Fruit fly (Drosophila melanogaster) whole organism, embryonic: Measurements from ENCODE around the gene Sulf1.

Source experiments
- Ada2b ChIP-seq: fragments of 200-800 bp; sonication (Bioruptor generic); IDR thresholded peaks from 2 replicates; pipeline ENCODE4 v1.3.6; 2022; ENCODE audit warnings: missing biosample characterization, missing genetic modification characterization
- Adf1 ChIP-seq: fragments of 200-800 bp; sonication (Bioruptor generic); IDR thresholded peaks from 2 replicates; pipeline ENCODE4 v1.3.6; 2022; ENCODE audit warnings: missing biosample characterization, missing genetic modification characterization
- Blimp-1 ChIP-seq: fragments of 200-800 bp; sonication (Bioruptor generic); optimal IDR thresholded peaks from 3 replicates; lab custom pipeline; 2018; ENCODE audit warnings: missing biosample characterization, missing genetic modification characterization, mild to moderate bottlenecking, moderate library complexity, missing genetic modification reagents
- CG10543 ChIP-seq: fragments of 200-800 bp; sonication (Bioruptor generic); optimal IDR thresholded peaks from 3 replicates; lab custom pipeline; 2017; ENCODE audit warnings: missing biosample characterization, mild to moderate bottlenecking, missing genetic modification characterization, moderate library complexity
- CG11093 ChIP-seq: fragments of 200-800 bp; sonication (Bioruptor generic); IDR thresholded peaks from 3 replicates; pipeline ENCODE4 v1.3.6; 2022; ENCODE audit warnings: missing biosample characterization, missing genetic modification characterization
- CG11695 ChIP-seq: fragments of 200-800 bp; sonication (Bioruptor generic); IDR thresholded peaks from 3 replicates; pipeline ENCODE4 v1.3.6; 2022; ENCODE audit warnings: missing biosample characterization, missing genetic modification characterization
- CG11696 ChIP-seq: fragments of 200-800 bp; sonication (Bioruptor generic); IDR thresholded peaks from 2 replicates; pipeline ENCODE4 v1.3.6; 2022; ENCODE audit warnings: missing biosample characterization, missing genetic modification characterization
- CG12299 ChIP-seq: fragments of 200-800 bp; sonication (Bioruptor generic); optimal IDR thresholded peaks from 2 replicates; lab custom pipeline; 2018; ENCODE audit warnings: missing biosample characterization, mild to moderate bottlenecking, missing genetic modification characterization
- CG13624 ChIP-seq: fragments of 200-800 bp; sonication (Bioruptor generic); optimal IDR thresholded peaks from 2 replicates; lab custom pipeline; 2016; ENCODE audit warnings: missing biosample characterization, missing genetic modification characterization
- CG15011 ChIP-seq: fragments of 200-800 bp; sonication (Bioruptor generic); optimal IDR thresholded peaks from 3 replicates; lab custom pipeline; 2018; ENCODE audit warnings: missing biosample characterization, mild to moderate bottlenecking, missing genetic modification characterization
- CG18599 ChIP-seq: fragments of 200-800 bp; sonication (Bioruptor generic); optimal IDR thresholded peaks from 3 replicates; lab custom pipeline; 2017; ENCODE audit warnings: missing biosample characterization, missing genetic modification characterization, mild to moderate bottlenecking, moderate library complexity, missing genetic modification reagents
- CG18619 ChIP-seq: fragments of 200-800 bp; sonication (Bioruptor generic); optimal IDR thresholded peaks from 3 replicates; lab custom pipeline; 2017; ENCODE audit warnings: missing biosample characterization, mild to moderate bottlenecking, missing genetic modification characterization
- CG30020 ChIP-seq: fragments of 200-800 bp; optimal IDR thresholded peaks from 2 replicates; lab custom pipeline; 2019; ENCODE audit warnings: missing biosample characterization, mild to moderate bottlenecking, missing genetic modification characterization, moderate library complexity
- CG4820 ChIP-seq: fragments of 200-800 bp; sonication (Bioruptor generic); optimal IDR thresholded peaks from 3 replicates; lab custom pipeline; 2016; ENCODE audit warnings: missing biosample characterization, missing genetic modification characterization
- CG4854 ChIP-seq: fragments of 200-800 bp; sonication (Bioruptor generic); optimal IDR thresholded peaks from 2 replicates; lab custom pipeline; 2016; ENCODE audit warnings: missing biosample characterization, missing genetic modification characterization, inconsistent platforms
- CG6272 ChIP-seq: fragments of 200-800 bp; sonication (Bioruptor generic); IDR thresholded peaks from 2 replicates; pipeline ENCODE4 v1.3.6; 2022; ENCODE audit warnings: missing biosample characterization, missing genetic modification characterization
- CG7839 ChIP-seq: fragments of 200-800 bp; sonication (Bioruptor generic); optimal IDR thresholded peaks from 3 replicates; lab custom pipeline; 2018; ENCODE audit warnings: missing biosample characterization, mild to moderate bottlenecking, missing genetic modification characterization, moderate library complexity
- CG9437 ChIP-seq: fragments of 200-800 bp; sonication (Bioruptor generic); optimal IDR thresholded peaks from 2 replicates; lab custom pipeline; 2018; ENCODE audit warnings: missing biosample characterization, mild to moderate bottlenecking, missing genetic modification characterization
- CG9817 ChIP-seq: fragments of 200-800 bp; sonication (Bioruptor generic); optimal IDR thresholded peaks from 2 replicates; lab custom pipeline; 2018; ENCODE audit warnings: missing biosample characterization, mild to moderate bottlenecking, missing genetic modification characterization, moderate library complexity
- CrebB ChIP-seq: fragments of 200-800 bp; sonication (Bioruptor generic); optimal IDR thresholded peaks from 3 replicates; lab custom pipeline; 2018; ENCODE audit warnings: missing biosample characterization, mild to moderate bottlenecking, missing genetic modification characterization
- Dbx ChIP-seq: fragments of 200-800 bp; sonication (Bioruptor generic); IDR thresholded peaks from 3 replicates; pipeline ENCODE4 v1.3.6; 2022; ENCODE audit warnings: missing biosample characterization, missing genetic modification characterization
- Elba2 ChIP-seq: fragments of 200-800 bp; sonication (Bioruptor generic); optimal IDR thresholded peaks from 3 replicates; lab custom pipeline; 2016; ENCODE audit warnings: missing biosample characterization, missing genetic modification characterization
- Ets65A ChIP-seq: fragments of 200-800 bp; sonication (Bioruptor generic); peaks from one replicate; lab custom pipeline; 2016; ENCODE audit warnings: missing biosample characterization, missing genetic modification characterization
- Fer1 ChIP-seq: fragments of 200-800 bp; sonication (Bioruptor generic); optimal IDR thresholded peaks from 2 replicates; lab custom pipeline; 2017; ENCODE audit warnings: missing biosample characterization, mild to moderate bottlenecking, missing genetic modification characterization
- Hand ChIP-seq: fragments of 200-800 bp; sonication (Bioruptor generic); optimal IDR thresholded peaks from 2 replicates; lab custom pipeline; 2017; ENCODE audit warnings: mild to moderate bottlenecking, missing biosample characterization, missing genetic modification reagents, missing genetic modification characterization
- Med ChIP-seq: fragments of 200-800 bp; sonication (Bioruptor generic); peaks from one replicate; lab custom pipeline; 2016; ENCODE audit warnings: missing biosample characterization, missing genetic modification characterization, mild to moderate bottlenecking, inconsistent platforms, moderate library complexity
- Meics ChIP-seq: fragments of 200-800 bp; sonication (Bioruptor generic); optimal IDR thresholded peaks from 2 replicates; lab custom pipeline; 2017; ENCODE audit warnings: missing biosample characterization, mild to moderate bottlenecking, missing genetic modification characterization
- NFAT ChIP-seq: fragments of 200-800 bp; sonication (Bioruptor generic); IDR thresholded peaks from 2 replicates; pipeline ENCODE4 v1.3.6; 2022; ENCODE audit warnings: missing biosample characterization, missing genetic modification characterization
- Rx ChIP-seq: fragments of 200-800 bp; sonication (Bioruptor generic); IDR thresholded peaks from 2 replicates; pipeline ENCODE4 v1.3.6; 2022; ENCODE audit warnings: missing biosample characterization, missing genetic modification characterization
- Taf1 ChIP-seq: fragments of 200-800 bp; sonication (Bioruptor generic); IDR thresholded peaks from 2 replicates; pipeline ENCODE4 v1.3.6; 2022; ENCODE audit warnings: missing biosample characterization, missing genetic modification characterization
- abd-A ChIP-seq: fragments of 200-800 bp; sonication (Bioruptor generic); optimal IDR thresholded peaks from 3 replicates; lab custom pipeline; 2019; ENCODE audit warnings: missing biosample characterization, mild to moderate bottlenecking, missing genetic modification characterization, moderate library complexity
- ash1 ChIP-seq: fragments of 200-800 bp; sonication (Bioruptor generic); optimal IDR thresholded peaks from 2 replicates; lab custom pipeline; 2018; ENCODE audit warnings: missing biosample characterization, mild to moderate bottlenecking, missing genetic modification characterization
- bbx ChIP-seq: fragments of 200-800 bp; sonication (Bioruptor generic); IDR thresholded peaks from 2 replicates; pipeline ENCODE4 v1.3.6; 2022; ENCODE audit warnings: missing biosample characterization, missing genetic modification characterization; ENCODE audit not compliant: partially characterized antibody
- bigmax ChIP-seq: fragments of 200-800 bp; sonication (Bioruptor generic); optimal IDR thresholded peaks from 2 replicates; lab custom pipeline; 2018; ENCODE audit warnings: missing biosample characterization, mild to moderate bottlenecking, missing genetic modification characterization
- crol ChIP-seq: fragments of 200-800 bp; sonication (Bioruptor generic); IDR thresholded peaks from 2 replicates; pipeline ENCODE4 v1.3.6; 2022; ENCODE audit warnings: missing biosample characterization, missing genetic modification characterization
- da ChIP-seq: fragments of 200-800 bp; sonication (Bioruptor generic); optimal IDR thresholded peaks from 2 replicates; lab custom pipeline; 2016; ENCODE audit warnings: missing biosample characterization, missing genetic modification characterization
- danr ChIP-seq: fragments of 200-800 bp; sonication (Bioruptor generic); IDR thresholded peaks from 2 replicates; pipeline ENCODE4 v1.3.6; 2022; ENCODE audit warnings: missing biosample characterization, missing genetic modification characterization
- gt ChIP-seq: fragments of 200-800 bp; sonication (Bioruptor generic); IDR thresholded peaks from 2 replicates; pipeline ENCODE4 v1.3.6; 2022; ENCODE audit warnings: missing biosample characterization, missing genetic modification characterization
- ind ChIP-seq: fragments of 200-800 bp; sonication (Bioruptor generic); optimal IDR thresholded peaks from 3 replicates; lab custom pipeline; 2016; ENCODE audit warnings: missing biosample characterization, missing genetic modification characterization
- jing ChIP-seq: fragments of 200-800 bp; sonication (Bioruptor generic); optimal IDR thresholded peaks from 2 replicates; lab custom pipeline; 2018; ENCODE audit warnings: missing biosample characterization, mild to moderate bottlenecking, missing genetic modification characterization
- lov ChIP-seq, 2 experiments: fragments of 200-800 bp in 1 of 2; fragments of >200 bp in 1 of 2; sonication (Bioruptor generic) in 1 of 2; IDR thresholded peaks in 1 of 2; optimal IDR thresholded peaks in 1 of 2; 2 replicates in 1 of 2; 3 replicates in 1 of 2; pipeline versions ENCODE4 v1.3.6 to Lab custom; 2017 to 2022; ENCODE audit warnings: missing biosample characterization in 1 of 2, missing genetic modification characterization in 1 of 2
- odd ChIP-seq: fragments of 200-800 bp; sonication (Bioruptor generic); optimal IDR thresholded peaks from 2 replicates; lab custom pipeline; 2017; ENCODE audit warnings: missing biosample characterization, mild to moderate bottlenecking, missing genetic modification characterization
- onecut ChIP-seq: fragments of 200-800 bp; sonication (Bioruptor generic); IDR thresholded peaks from 2 replicates; pipeline ENCODE4 v1.3.6; 2022; ENCODE audit warnings: missing biosample characterization, missing genetic modification characterization
- psq ChIP-seq: fragments of 200-800 bp; sonication (Bioruptor generic); optimal IDR thresholded peaks from 2 replicates; lab custom pipeline; 2017; ENCODE audit warnings: missing biosample characterization, missing genetic modification characterization
- repo ChIP-seq: fragments of 200-800 bp; sonication (Bioruptor generic); optimal IDR thresholded peaks from 2 replicates; lab custom pipeline; 2016; ENCODE audit warnings: missing biosample characterization, missing genetic modification characterization
- sna ChIP-seq: fragments of 200-800 bp; sonication (Bioruptor generic); IDR thresholded peaks from 2 replicates; pipeline ENCODE4 v1.3.6; 2022; ENCODE audit warnings: missing biosample characterization, missing genetic modification characterization; ENCODE audit not compliant: partially characterized antibody
- sqz ChIP-seq: fragments of 200-800 bp; sonication (Bioruptor generic); optimal IDR thresholded peaks from 3 replicates; lab custom pipeline; 2018; ENCODE audit warnings: missing biosample characterization, mild to moderate bottlenecking, missing genetic modification characterization
- tup ChIP-seq: fragments of 200-800 bp; sonication (Bioruptor generic); optimal IDR thresholded peaks from 2 replicates; lab custom pipeline; 2016; ENCODE audit warnings: missing biosample characterization, mild to moderate bottlenecking, missing genetic modification characterization, moderate library complexity
- unpg ChIP-seq: fragments of 200-800 bp; sonication (Bioruptor generic); optimal IDR thresholded peaks from 3 replicates; lab custom pipeline; 2018; ENCODE audit warnings: missing biosample characterization, mild to moderate bottlenecking, missing genetic modification characterization, moderate library complexity
- wor ChIP-seq: fragments of 200-800 bp; sonication (Bioruptor generic); IDR thresholded peaks from 2 replicates; pipeline ENCODE4 v1.3.6; 2022; ENCODE audit warnings: missing biosample characterization, missing genetic modification characterization

The Sulf1 gene

dm6 chr3R:16355393-16355943 lies 16.1 kb upstream of the Sulf1 start:
- TF ChIP-seq CG18599 (GFP tag; lab: Kevin White, UChicago) = peak; percentile 79
- peak; percentile 96 for TF ChIP-seq Med (GFP tag; lab: Kevin White, UChicago)
- TF ChIP-seq crol (GFP tag; lab: Robert Waterston, UW) = no peak
- TF ChIP-seq CG7839 = peak; percentile 52
- no peak for TF ChIP-seq tup (GFP tag; lab: Kevin White, UChicago)
- TF ChIP-seq gt = no peak
- TF ChIP-seq CG9437 (GFP tag; lab: Kevin White, UChicago) = no peak
- no peak for TF ChIP-seq psq
- peak; percentile 6 for TF ChIP-seq unpg (GFP tag; lab: Kevin White, UChicago)
- TF ChIP-seq Fer1 (GFP tag; lab: Kevin White, UChicago) = peak; percentile 51
- no peak for TF ChIP-seq da (GFP tag; lab: Kevin White, UChicago)
- TF ChIP-seq wor (GFP tag; lab: Robert Waterston, UW) = no peak
- no peak for TF ChIP-seq sna (GFP tag; lab: Robert Waterston, UW)
- TF ChIP-seq ash1 (GFP tag; lab: Kevin White, UChicago) = peak; percentile 5
- TF ChIP-seq onecut (GFP tag; lab: Robert Waterston, UW) = no peak
- peak; percentile 52; the same call in 1 of the 2 replicates for TF ChIP-seq Ada2b (GFP tag; lab: Robert Waterston, UW)
- peak; percentile 77; the same call in 2 of the 3 replicates for TF ChIP-seq Dbx
- no peak for TF ChIP-seq ind
- no peak for TF ChIP-seq lov (optimal IDR thresholded peaks at IDR 0.05; lab: Kevin White, UChicago)
- TF ChIP-seq lov (GFP tag; IDR thresholded peaks at IDR 0.05; lab: Robert Waterston, UW) = 0 out of 3 replicates have a peak, but pooled peaks have one; percentile 17
- TF ChIP-seq CG18619 = peak; percentile 39
- TF ChIP-seq Ets65A (GFP tag; lab: Kevin White, UChicago) = peak; percentile 91
- no peak for TF ChIP-seq sqz (GFP tag; lab: Kevin White, UChicago)
- peak; percentile 76 for TF ChIP-seq Meics
- TF ChIP-seq CG9817 = peak; percentile 61
- TF ChIP-seq Elba2 = no peak
- no peak for TF ChIP-seq CrebB (tag; lab: Kevin White, UChicago)
- TF ChIP-seq Hand (GFP tag; lab: Kevin White, UChicago) = peak; percentile 47
- TF ChIP-seq CG11695 (GFP tag; lab: Robert Waterston, UW) = no peak; the same call in 2 of the 3 replicates
- no peak for TF ChIP-seq repo (GFP tag; lab: Kevin White, UChicago)
- peak; percentile 89; the same call in 1 of the 2 replicates for TF ChIP-seq NFAT (GFP tag; lab: Robert Waterston, UW)
- TF ChIP-seq Adf1 (GFP tag; lab: Robert Waterston, UW) = peak; percentile 29; the same call in 1 of the 2 replicates
- TF ChIP-seq bigmax = no peak
- no peak for TF ChIP-seq CG11093 (GFP tag; lab: Robert Waterston, UW)
- TF ChIP-seq Rx (GFP tag; lab: Robert Waterston, UW) = no peak
- no peak for TF ChIP-seq CG15011
- TF ChIP-seq Blimp-1 (GFP tag; lab: Kevin White, UChicago) = no peak
- no peak for TF ChIP-seq CG12299 (tag; lab: Kevin White, UChicago)
- TF ChIP-seq CG4820 = no peak
- TF ChIP-seq bbx (GFP tag; lab: Robert Waterston, UW) = no peak
- TF ChIP-seq jing = no peak
- TF ChIP-seq CG13624 (GFP tag; lab: Kevin White, UChicago) = peak; percentile 74
- TF ChIP-seq danr (GFP tag; lab: Robert Waterston, UW) = no peak
- no peak for TF ChIP-seq CG6272 (GFP tag; lab: Robert Waterston, UW)
- TF ChIP-seq CG10543 = peak; percentile 83
- no peak for TF ChIP-seq CG30020 (tag; lab: Kevin White, UChicago)
- TF ChIP-seq CG4854 = peak; percentile 18
- TF ChIP-seq abd-A (tag; lab: Kevin White, UChicago) = peak; percentile 68
- TF ChIP-seq Taf1 (GFP tag; lab: Robert Waterston, UW) = peak; percentile 67
- 0 out of 2 replicates have a peak, but pooled peaks have one; percentile 45 for TF ChIP-seq CG11696 (GFP tag; lab: Robert Waterston, UW)
- no peak for TF ChIP-seq odd (GFP tag; lab: Kevin White, UChicago)
